Worm (Caenorhabditis elegans) whole organism, young adult: ENCODE results near the gene R53.5.

ENCODE experiments used
- B0261.1 ChIP-seq: sonication (generic microtip); optimal IDR thresholded peaks from 2 replicates; lab custom pipeline; 2016; ENCODE audit warnings: mild to moderate bottlenecking, missing genetic modification characterization, moderate library complexity, missing compliant biosample characterization
- C06A6.2 ChIP-seq: fragments of 200-800 bp; sonication (Bioruptor generic); conservative IDR thresholded peaks from 2 replicates; pipeline ENCODE4 v1.3.6; 2022; ENCODE audit warnings: missing genetic modification characterization, missing compliant biosample characterization
- D2030.7 ChIP-seq: fragments of 200-800 bp; sonication (Bioruptor generic); IDR thresholded peaks from 2 replicates; pipeline ENCODE4 v1.3.6; 2022; ENCODE audit warnings: missing genetic modification reagents, missing genetic modification characterization, missing compliant biosample characterization
- F10E7.11 ChIP-seq: sonication (generic microtip); optimal IDR thresholded peaks from 2 replicates; lab custom pipeline; 2017; ENCODE audit warnings: mild to moderate bottlenecking, missing genetic modification characterization, moderate library complexity, missing compliant biosample characterization
- F22D6.2 ChIP-seq: sonication (generic microtip); optimal IDR thresholded peaks from 2 replicates; lab custom pipeline; 2016; ENCODE audit warnings: mild to moderate bottlenecking, missing genetic modification characterization, missing compliant biosample characterization
- F37B4.10 ChIP-seq: fragments of 200-800 bp; sonication (Bioruptor generic); IDR thresholded peaks from 2 replicates; pipeline ENCODE4 v1.3.6; 2022; ENCODE audit warnings: missing genetic modification characterization, missing compliant biosample characterization
- ZK185.1 ChIP-seq: sonication (generic microtip); optimal IDR thresholded peaks from 2 replicates; lab custom pipeline; 2016; ENCODE audit warnings: mild to moderate bottlenecking, missing genetic modification characterization, missing compliant biosample characterization; ENCODE audit not compliant: poor library complexity, severe bottlenecking
- bed-2 ChIP-seq: fragments of 200-800 bp; sonication (Bioruptor generic); IDR thresholded peaks from 2 replicates; pipeline ENCODE4 v1.3.6; 2022; ENCODE audit warnings: missing genetic modification reagents, missing genetic modification characterization, missing compliant biosample characterization
- ceh-91 ChIP-seq: fragments of 200-800 bp; sonication (Bioruptor generic); IDR thresholded peaks from 2 replicates; pipeline ENCODE4 v1.3.6; 2022; ENCODE audit warnings: missing genetic modification reagents, missing genetic modification characterization, missing compliant biosample characterization
- fkh-3 ChIP-seq: sonication (generic microtip); optimal IDR thresholded peaks from 2 replicates; lab custom pipeline; 2016; ENCODE audit warnings: mild to moderate bottlenecking, missing genetic modification characterization, missing compliant biosample characterization
- him-1 ChIP-seq: sonication (generic microtip); optimal IDR thresholded peaks from 2 replicates; lab custom pipeline; 2016; ENCODE audit warnings: missing genotype, missing genetic modification reagents, missing genetic modification characterization, missing compliant biosample characterization
- hmg-1.2 ChIP-seq: fragments of 200-800 bp; sonication (Bioruptor generic); IDR thresholded peaks from 2 replicates; pipeline ENCODE4 v1.3.6; 2022; ENCODE audit warnings: missing genetic modification reagents, missing genetic modification characterization, missing compliant biosample characterization
- hmg-20 ChIP-seq: fragments of 200-800 bp; sonication (Bioruptor generic); IDR thresholded peaks from 2 replicates; pipeline ENCODE4 v1.3.6; 2022; ENCODE audit warnings: missing genetic modification reagents, missing genetic modification characterization, missing compliant biosample characterization
- hsf-1 ChIP-seq: fragments of 200-800 bp; sonication (Bioruptor generic); IDR thresholded peaks from 2 replicates; pipeline ENCODE4 v1.3.6; 2022; ENCODE audit warnings: missing genetic modification reagents, missing genetic modification characterization, missing compliant biosample characterization
- let-526 ChIP-seq: fragments of 200-800 bp; sonication (Bioruptor generic); IDR thresholded peaks from 2 replicates; pipeline ENCODE4 v1.3.6; 2022; ENCODE audit warnings: missing genetic modification reagents, missing genetic modification characterization, missing compliant biosample characterization
- lin-26 ChIP-seq: fragments of 200-800 bp; sonication (Bioruptor generic); IDR thresholded peaks from 2 replicates; pipeline ENCODE4 v1.3.6; 2022; ENCODE audit warnings: missing genetic modification reagents, missing genetic modification characterization, missing compliant biosample characterization
- lin-54 ChIP-seq: fragments of 200-800 bp; sonication (Bioruptor generic); optimal IDR thresholded peaks from 2 replicates; lab custom pipeline; 2018; ENCODE audit warnings: mild to moderate bottlenecking, missing genetic modification characterization, missing compliant biosample characterization
- madf-10 ChIP-seq: sonication (generic microtip); optimal IDR thresholded peaks from 2 replicates; lab custom pipeline; 2016; ENCODE audit warnings: mild to moderate bottlenecking, missing genetic modification characterization, missing compliant biosample characterization
- madf-3 ChIP-seq: fragments of 200-800 bp; sonication (Bioruptor generic); IDR thresholded peaks from 2 replicates; pipeline ENCODE4 v1.3.6; 2022; ENCODE audit warnings: missing genetic modification reagents, missing genetic modification characterization, missing compliant biosample characterization
- madf-8 ChIP-seq: fragments of 200-800 bp; sonication (Bioruptor generic); conservative IDR thresholded peaks from 2 replicates; pipeline ENCODE4 v1.3.6; 2022; ENCODE audit warnings: missing genetic modification reagents, missing genetic modification characterization, missing compliant biosample characterization
- mel-28 ChIP-seq: sonication (generic microtip); optimal IDR thresholded peaks from 2 replicates; lab custom pipeline; 2016; ENCODE audit warnings: borderline replicate concordance, mild to moderate bottlenecking, missing genetic modification characterization, missing compliant biosample characterization
- nfyb-1 ChIP-seq: fragments of 200-800 bp; sonication (Bioruptor generic); IDR thresholded peaks from 2 replicates; pipeline ENCODE4 v1.3.6; 2022; ENCODE audit warnings: missing genetic modification reagents, missing genetic modification characterization, missing compliant biosample characterization
- nhr-120 ChIP-seq: fragments of 200-800 bp; sonication (Bioruptor generic); IDR thresholded peaks from 2 replicates; pipeline ENCODE4 v1.3.6; 2022; ENCODE audit warnings: missing genetic modification characterization, missing compliant biosample characterization
- rpc-1 ChIP-seq, 2 experiments: fragments of 150-350 bp in 1 of 2; sonication (generic microtip) in 1 of 2; optimal IDR thresholded peaks; 2 replicates each; lab custom pipeline; 2014 to 2018; ENCODE audit warnings: missing biosample characterization in 1 of 2, missing genetic modification characterization in 1 of 2, missing genetic modification reagents in 1 of 2, missing genotype in 1 of 2
- snpc-1.1 ChIP-seq: sonication (generic microtip); optimal IDR thresholded peaks from 2 replicates; lab custom pipeline; 2017; ENCODE audit warnings: missing genetic modification characterization, mild to moderate bottlenecking, missing compliant biosample characterization, antibody characterized with exemption, moderate library complexity, missing genotype, missing genetic modification reagents; ENCODE audit not compliant: insufficient read depth
- somi-1 ChIP-seq: fragments of 200-800 bp; sonication (Bioruptor generic); optimal IDR thresholded peaks from 2 replicates; lab custom pipeline; 2018; ENCODE audit warnings: mild to moderate bottlenecking, missing genetic modification characterization, missing compliant biosample characterization
- tbp1 ChIP-seq: fragments of 200-800 bp; sonication (Bioruptor generic); optimal IDR thresholded peaks from 2 replicates; lab custom pipeline; 2018; ENCODE audit warnings: mild to moderate bottlenecking, missing genetic modification characterization, missing compliant biosample characterization
- unc-130 ChIP-seq: sonication (generic microtip); optimal IDR thresholded peaks from 2 replicates; lab custom pipeline; 2016; ENCODE audit warnings: missing genetic modification reagents, missing genetic modification characterization, missing compliant biosample characterization
- unc-62 ChIP-seq: fragments of 150-350 bp; optimal IDR thresholded peaks from 2 replicates; lab custom pipeline; 2014; ENCODE audit warnings: missing biosample characterization, missing genetic modification reagents, missing genetic modification characterization
- ztf-3 ChIP-seq: fragments of 200-800 bp; sonication (Bioruptor generic); optimal IDR thresholded peaks from 2 replicates; lab custom pipeline; 2018; ENCODE audit warnings: mild to moderate bottlenecking, missing genetic modification characterization, missing compliant biosample characterization

R53.5 gene

DNA sequence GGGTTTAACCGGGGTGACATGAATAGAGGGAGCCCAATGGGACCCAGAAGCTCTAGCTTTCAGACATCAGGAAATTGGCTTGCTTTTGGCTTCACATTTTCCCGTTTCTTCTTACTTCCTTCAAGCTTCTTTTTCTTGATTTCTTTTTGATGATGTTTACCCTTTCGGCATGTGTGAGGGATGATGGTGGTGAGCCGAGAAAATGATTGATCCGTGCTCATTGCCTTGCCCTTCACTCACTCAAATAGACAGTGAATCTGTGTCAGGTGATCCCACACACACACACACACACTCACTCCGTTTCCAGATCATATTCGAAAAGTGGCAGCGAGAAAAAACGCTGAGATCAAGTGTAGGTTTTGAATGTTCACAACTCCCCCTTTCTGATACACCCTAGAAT is 24.4 kb upstream of the R53.5 start:
- TF ChIP-seq him-1 (tag; lab: Kevin White, UChicago): no peak

DNA sequence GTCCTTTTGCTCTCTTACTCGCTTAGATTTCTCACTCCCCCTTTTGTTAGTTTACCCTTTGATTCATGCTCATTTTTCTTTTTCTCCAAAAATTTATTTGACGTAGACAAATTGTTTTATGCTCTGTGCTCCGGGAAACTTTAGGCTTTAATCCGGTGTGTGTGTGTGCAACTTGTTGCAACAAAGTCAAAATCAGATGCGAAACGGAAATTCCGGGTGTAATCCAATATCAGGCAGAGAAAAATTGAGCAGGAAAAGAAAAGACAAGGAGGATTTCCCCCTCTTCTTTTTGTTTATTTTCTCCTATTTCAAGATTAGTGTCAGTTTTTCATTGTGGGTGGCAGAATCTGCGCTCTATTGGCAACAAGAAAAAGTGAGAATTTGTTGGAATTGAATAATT is 22.2 kb upstream of the R53.5 start:
- TF ChIP-seq unc-62 (GFP tag; lab: Kevin White, UChicago) (no peak), B0261.1 (tag; lab: Kevin White, UChicago) (no peak), hmg-1.2 (no peak), hsf-1 (GFP tag; lab: Robert Waterston, UW) (no peak), ztf-3 (GFP tag; lab: Kevin White, UChicago) (no peak), him-1 (tag; lab: Kevin White, UChicago) (no peak), F37B4.10 (GFP tag; lab: Robert Waterston, UW) (no peak)
- TF ChIP-seq, all 124 proteins: peak for 0

DNA sequence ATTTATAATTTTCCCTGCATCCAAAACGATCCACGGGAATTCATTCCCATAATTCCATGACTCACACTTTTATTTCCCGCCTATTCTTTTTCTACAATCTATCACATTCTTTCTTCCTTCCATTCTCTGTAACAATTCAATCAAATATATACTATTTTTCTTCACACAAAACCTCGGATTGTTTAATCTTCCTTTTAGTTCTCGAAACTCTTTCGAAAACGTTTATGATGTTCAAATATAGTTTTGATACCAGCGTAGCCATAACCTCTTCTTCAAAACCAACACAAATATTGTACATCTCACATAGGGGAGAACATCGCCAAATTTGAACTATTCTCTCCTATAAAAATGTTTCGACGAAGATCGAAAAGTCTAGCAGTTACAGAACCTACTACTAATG is 20.5 kb upstream of the R53.5 start, which contains the start of gene lec-3:
lec-3 (plus strand) TSS at position 301 of the 400 bp plus-strand sequence.
- TF ChIP-seq F10E7.11 (tag; lab: Kevin White, UChicago): no peak
- TF ChIP-seq nhr-120: no peak
- TF ChIP-seq nfyb-1 (GFP tag; lab: Robert Waterston, UW): no peak
- no peak for TF ChIP-seq F22D6.2 (tag; lab: Kevin White, UChicago)
- TF ChIP-seq rpc-1 (optimal IDR thresholded peaks at IDR 0.05; lab: Kevin White, UChicago): no peak
- TF ChIP-seq rpc-1 (tag; optimal IDR thresholded peaks at IDR 0.05; lab: Kevin White, UChicago): no peak
- TF ChIP-seq C06A6.2: no peak
- no peak for TF ChIP-seq madf-10
- TF ChIP-seq ZK185.1 (tag; lab: Kevin White, UChicago): no peak
- no peak for TF ChIP-seq let-526
- no peak for TF ChIP-seq ceh-91 (GFP tag; lab: Robert Waterston, UW)
- no peak for TF ChIP-seq D2030.7 (GFP tag; lab: Robert Waterston, UW)
- no peak for TF ChIP-seq unc-130 (GFP tag; lab: Kevin White, UChicago)
- TF ChIP-seq F37B4.10 (GFP tag; lab: Robert Waterston, UW): no peak
- no peak for TF ChIP-seq tbp1
- no peak for TF ChIP-seq somi-1 (GFP tag; lab: Kevin White, UChicago)
- no peak for TF ChIP-seq madf-8 (GFP tag; lab: Robert Waterston, UW)
- TF ChIP-seq snpc-1.1: no peak
- TF ChIP-seq hmg-20 (GFP tag; lab: Robert Waterston, UW): no peak

DNA sequence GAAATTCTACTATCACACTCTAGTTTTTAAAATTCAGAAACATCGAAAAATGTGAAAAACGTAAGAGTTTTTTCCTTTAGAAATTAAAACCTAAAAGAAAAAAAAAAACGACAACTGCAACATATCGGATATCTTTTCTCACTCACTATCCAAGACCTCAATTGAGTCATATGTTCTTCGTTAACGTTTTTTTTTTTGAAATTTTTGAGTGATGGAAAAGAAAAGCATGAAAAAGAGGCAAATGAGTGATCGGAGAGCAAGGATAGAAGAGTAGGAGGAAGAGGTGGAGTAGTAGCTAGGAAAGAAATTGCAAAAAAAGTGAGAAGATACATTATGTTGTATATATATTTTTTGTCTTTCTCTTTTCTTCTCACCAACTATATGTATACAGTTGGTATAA is 19.2 kb upstream of the R53.5 start:
- no peak for TF ChIP-seq lin-26 (GFP tag; lab: Robert Waterston, UW)
- TF ChIP-seq, all 124 proteins: peak for 0

DNA sequence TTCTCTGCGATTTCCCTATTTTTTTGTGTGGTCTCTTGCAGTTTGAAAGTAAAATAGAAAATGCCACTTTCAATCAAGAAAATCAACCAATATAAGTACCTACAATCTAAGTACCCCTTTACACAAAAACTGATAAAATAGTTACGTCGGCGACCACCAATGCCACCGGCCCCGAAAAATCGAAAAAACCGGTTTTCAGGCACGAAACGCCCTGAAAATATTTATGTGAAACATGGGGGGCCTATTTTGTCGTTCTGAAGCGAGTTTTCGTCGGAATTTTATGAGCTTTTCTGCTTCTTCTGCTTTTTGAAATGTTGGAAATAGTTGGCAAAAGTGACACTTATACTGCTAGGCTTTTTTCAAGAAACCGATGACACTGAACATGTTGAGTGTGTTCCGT is 18.3 kb upstream of the R53.5 start:
- no peak for TF ChIP-seq lin-54 (GFP tag; lab: Kevin White, UChicago)
- TF ChIP-seq bed-2 (GFP tag; lab: Robert Waterston, UW): no peak
- no peak for TF ChIP-seq fkh-3 (tag; lab: Kevin White, UChicago)
- no peak for TF ChIP-seq unc-130 (GFP tag; lab: Kevin White, UChicago)

DNA sequence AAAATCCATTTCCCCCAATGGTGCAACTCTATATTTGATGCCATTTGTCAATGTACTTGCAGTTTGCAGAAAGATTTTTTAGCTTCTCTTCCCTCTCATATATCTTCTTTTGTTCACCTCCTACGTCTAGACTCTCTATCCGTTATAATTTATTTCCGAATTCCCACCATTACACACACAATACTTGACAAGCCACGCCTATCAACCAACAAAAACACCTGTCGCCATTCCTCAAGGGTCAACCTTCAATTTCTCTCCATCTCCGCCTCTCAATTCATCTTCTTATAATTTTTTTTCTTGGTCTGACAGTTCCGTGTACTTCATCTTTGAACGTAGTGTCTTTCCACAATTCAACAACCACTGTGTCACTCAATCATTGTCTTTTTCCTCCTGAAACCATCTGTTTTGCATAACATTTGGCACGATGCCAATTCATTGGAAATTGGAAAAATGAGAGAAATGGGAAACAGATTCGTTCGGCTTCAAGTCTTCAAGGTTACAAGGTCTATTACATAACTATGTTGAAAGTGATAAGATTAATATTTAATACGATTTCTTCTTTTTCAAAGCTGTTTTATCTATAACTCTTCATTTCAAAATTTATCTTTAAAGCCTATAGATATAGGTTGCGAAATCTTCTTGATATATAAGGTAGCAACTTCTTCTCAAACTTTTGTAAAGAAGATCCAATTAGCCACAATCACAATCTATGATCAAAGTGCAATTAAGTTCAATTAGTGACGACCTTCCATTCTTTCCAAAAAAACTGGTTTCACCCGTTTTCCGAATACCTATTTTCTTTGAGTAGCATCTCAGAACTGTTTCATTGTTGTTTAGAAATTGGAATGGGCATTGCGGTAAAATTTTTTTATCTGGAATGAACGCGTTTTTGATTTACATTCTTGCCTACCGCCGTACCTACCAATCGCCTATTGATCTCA is 16.6 kb upstream of the R53.5 start:
- TF ChIP-seq mel-28 (tag; lab: Kevin White, UChicago) (no peak), madf-3 (GFP tag; lab: Robert Waterston, UW) (0 out of 2 replicates have a peak, but pooled peaks have one; percentile 30)
- TF ChIP-seq, all 124 proteins: peak for 1
